Worm (Caenorhabditis elegans) whole organism, L1 larva: Measurements from ENCODE around the gene cal-1.

Experiments
- C04F5.9 ChIP-seq: sonication (generic microtip); optimal IDR thresholded peaks from 2 replicates; lab custom pipeline; 2016; ENCODE audit warnings: missing genetic modification characterization, missing compliant biosample characterization
- C16A3.4 ChIP-seq: fragments of 150-350 bp; optimal IDR thresholded peaks from 2 replicates; lab custom pipeline; 2014; ENCODE audit warnings: missing biosample characterization, missing genetic modification characterization
- C34B4.2 ChIP-seq: sonication (generic microtip); optimal IDR thresholded peaks from 2 replicates; lab custom pipeline; 2017; ENCODE audit warnings: mild to moderate bottlenecking, missing genetic modification characterization, missing compliant biosample characterization
- Y116A8C.19 ChIP-seq: sonication (generic microtip); optimal IDR thresholded peaks from 2 replicates; lab custom pipeline; 2016; ENCODE audit warnings: missing compliant biosample characterization, missing genetic modification characterization, borderline replicate concordance
- alr-1 ChIP-seq: fragments of 200-800 bp; sonication (Bioruptor generic); optimal IDR thresholded peaks from 2 replicates; lab custom pipeline; 2018; ENCODE audit warnings: borderline replicate concordance, mild to moderate bottlenecking, missing genetic modification characterization, missing compliant biosample characterization
- aly-2 ChIP-seq: fragments of 150-350 bp; optimal IDR thresholded peaks from 2 replicates; lab custom pipeline; 2014; ENCODE audit warnings: missing biosample characterization, missing genetic modification characterization
- ama-1 ChIP-seq: fragments of 150-350 bp; optimal IDR thresholded peaks from 2 replicates; lab custom pipeline; 2014
- blmp-1 ChIP-seq: fragments of 150-350 bp; optimal IDR thresholded peaks from 2 replicates; lab custom pipeline; 2014; ENCODE audit warnings: missing biosample characterization, missing genetic modification characterization
- ceh-63 ChIP-seq: fragments of 200-800 bp; sonication (Bioruptor generic); optimal IDR thresholded peaks from 2 replicates; lab custom pipeline; 2018; ENCODE audit warnings: mild to moderate bottlenecking, missing genetic modification characterization, missing compliant biosample characterization
- ceh-8 ChIP-seq: fragments of 200-800 bp; sonication (Bioruptor generic); optimal IDR thresholded peaks from 2 replicates; lab custom pipeline; 2018; ENCODE audit warnings: mild to moderate bottlenecking, missing genetic modification characterization, moderate library complexity, missing compliant biosample characterization
- ceh-88 ChIP-seq: fragments of 200-800 bp; sonication (Bioruptor generic); IDR thresholded peaks from 2 replicates; pipeline ENCODE4 v1.3.6; 2022; ENCODE audit warnings: missing genetic modification characterization, missing compliant biosample characterization
- dpl-1 ChIP-seq, 3 experiments: fragments of 150-350 bp in 2 of 3; sonication (generic microtip) in 1 of 3; optimal IDR thresholded peaks; 2 replicates each; lab custom pipeline; 2014 to 2017; ENCODE audit warnings: missing biosample characterization in 3 of 3, missing genetic modification characterization in 3 of 3, missing genetic modification reagents in 3 of 3
- dsc-1 ChIP-seq: sonication (generic microtip); optimal IDR thresholded peaks from 2 replicates; lab custom pipeline; 2016; ENCODE audit warnings: mild to moderate bottlenecking, missing genetic modification characterization, missing compliant biosample characterization
- efl-1 ChIP-seq, 4 experiments: fragments of 150-350 bp; optimal IDR thresholded peaks in 3 of 4; peaks in 1 of 4; 1 replicate in 1 of 4; 2 replicates in 3 of 4; lab custom pipeline; 2014; ENCODE audit warnings: missing biosample characterization in 2 of 4, missing genetic modification characterization in 2 of 4, missing genetic modification reagents in 2 of 4
- egl-13 ChIP-seq: sonication (generic microtip); optimal IDR thresholded peaks from 2 replicates; lab custom pipeline; 2016; ENCODE audit warnings: missing genotype, missing genetic modification reagents, missing genetic modification characterization, missing compliant biosample characterization
- elt-2 ChIP-seq: sonication (generic microtip); optimal IDR thresholded peaks from 2 replicates; lab custom pipeline; 2016; ENCODE audit warnings: missing genetic modification characterization, mild to moderate bottlenecking, inconsistent platforms, missing compliant biosample characterization, missing genetic modification reagents
- elt-3 ChIP-seq, 6 experiments: fragments of 150-350 bp in 1 of 6; sonication (generic microtip); optimal IDR thresholded peaks; 2 replicates each; lab custom pipeline; 2017 to 2018; ENCODE audit warnings: missing biosample characterization in 6 of 6, missing genetic modification characterization in 6 of 6, inconsistent platforms in 1 of 6
- fkh-4 ChIP-seq: sonication (generic microtip); optimal IDR thresholded peaks from 2 replicates; lab custom pipeline; 2016; ENCODE audit warnings: missing compliant biosample characterization, missing genetic modification characterization, borderline replicate concordance
- grh-1 ChIP-seq: fragments of 200-800 bp; sonication (Bioruptor generic); IDR thresholded peaks from 2 replicates; pipeline ENCODE4 v1.3.6; 2022; ENCODE audit warnings: missing genetic modification reagents, missing genetic modification characterization, missing compliant biosample characterization
- hlh-4 ChIP-seq: sonication (generic microtip); optimal IDR thresholded peaks from 2 replicates; lab custom pipeline; 2016; ENCODE audit warnings: mild to moderate bottlenecking, missing genetic modification characterization, missing compliant biosample characterization
- irx-1 ChIP-seq: sonication (generic microtip); optimal IDR thresholded peaks from 2 replicates; lab custom pipeline; 2016; ENCODE audit warnings: missing genetic modification characterization, missing compliant biosample characterization
- lin-14 ChIP-seq: fragments of 200-800 bp; sonication (Bioruptor generic); optimal IDR thresholded peaks from 2 replicates; lab custom pipeline; 2018; ENCODE audit warnings: mild to moderate bottlenecking, missing genetic modification characterization, moderate library complexity, missing compliant biosample characterization
- lsy-2 ChIP-seq, 2 experiments: fragments of 150-350 bp; optimal IDR thresholded peaks; 2 replicates each; lab custom pipeline; 2014; ENCODE audit warnings: missing biosample characterization in 2 of 2, missing genetic modification characterization in 2 of 2
- mep-1 ChIP-seq: fragments of 150-350 bp; optimal IDR thresholded peaks from 2 replicates; lab custom pipeline; 2014; ENCODE audit warnings: missing biosample characterization, missing genetic modification characterization
- nhr-12 ChIP-seq: sonication (generic microtip); optimal IDR thresholded peaks from 2 replicates; lab custom pipeline; 2017; ENCODE audit warnings: missing biosample characterization, missing genetic modification characterization
- nhr-19 ChIP-seq: fragments of 200-800 bp; sonication (Bioruptor generic); conservative IDR thresholded peaks from 2 replicates; pipeline ENCODE4 v1.3.6; 2022; ENCODE audit warnings: missing genetic modification characterization, missing compliant biosample characterization
- nhr-20 ChIP-seq: sonication (generic microtip); optimal IDR thresholded peaks from 2 replicates; lab custom pipeline; 2016; ENCODE audit warnings: mild to moderate bottlenecking, missing genetic modification characterization, missing compliant biosample characterization
- nhr-237 ChIP-seq: fragments of 150-350 bp; optimal IDR thresholded peaks from 2 replicates; lab custom pipeline; 2014; ENCODE audit warnings: missing biosample characterization, missing genetic modification characterization
- nhr-28 ChIP-seq: fragments of 150-350 bp; optimal IDR thresholded peaks from 2 replicates; lab custom pipeline; 2014; ENCODE audit warnings: missing biosample characterization, missing genetic modification characterization
- nhr-71 ChIP-seq: sonication (generic microtip); optimal IDR thresholded peaks from 2 replicates; lab custom pipeline; 2016; ENCODE audit warnings: mild to moderate bottlenecking, missing genetic modification characterization, moderate library complexity, missing compliant biosample characterization
- nhr-77 ChIP-seq: fragments of 150-350 bp; optimal IDR thresholded peaks from 2 replicates; lab custom pipeline; 2014; ENCODE audit warnings: missing biosample characterization, missing genetic modification characterization
- nhr-84 ChIP-seq: sonication (generic microtip); optimal IDR thresholded peaks from 2 replicates; lab custom pipeline; 2017; ENCODE audit warnings: missing biosample characterization, missing genetic modification characterization
- nhr-85 ChIP-seq: sonication (generic microtip); peaks from one replicate; lab custom pipeline; 2016; ENCODE audit warnings: missing genetic modification characterization, inconsistent platforms, missing compliant biosample characterization
- pax-3 ChIP-seq: fragments of 200-800 bp; sonication (Bioruptor generic); optimal IDR thresholded peaks from 2 replicates; lab custom pipeline; 2018; ENCODE audit warnings: mild to moderate bottlenecking, missing genetic modification characterization, moderate library complexity, missing compliant biosample characterization
- pqm-1 ChIP-seq: sonication (generic microtip); optimal IDR thresholded peaks from 3 replicates; lab custom pipeline; 2017; ENCODE audit warnings: missing biosample characterization, missing genetic modification characterization
- rnt-1 ChIP-seq: sonication (generic microtip); optimal IDR thresholded peaks from 2 replicates; lab custom pipeline; 2016; ENCODE audit warnings: mild to moderate bottlenecking, missing genetic modification characterization, moderate library complexity, missing compliant biosample characterization
- snpc-4 ChIP-seq: fragments of 150-350 bp; optimal IDR thresholded peaks from 2 replicates; lab custom pipeline; 2014; ENCODE audit warnings: missing biosample characterization, missing genetic modification characterization
- snu-23 ChIP-seq: sonication (generic microtip); optimal IDR thresholded peaks from 2 replicates; lab custom pipeline; 2016; ENCODE audit warnings: missing genetic modification characterization, missing compliant biosample characterization
- sup-37 ChIP-seq: fragments of 200-800 bp; sonication (Bioruptor generic); optimal IDR thresholded peaks from 2 replicates; lab custom pipeline; 2018; ENCODE audit warnings: mild to moderate bottlenecking, missing genetic modification characterization, missing compliant biosample characterization
- unc-130 ChIP-seq: fragments of 150-350 bp; optimal IDR thresholded peaks from 2 replicates; lab custom pipeline; 2017; ENCODE audit warnings: missing biosample characterization, missing genetic modification characterization, inconsistent platforms
- unc-30 ChIP-seq: sonication (generic microtip); optimal IDR thresholded peaks from 2 replicates; lab custom pipeline; 2017; ENCODE audit warnings: missing biosample characterization, missing genetic modification characterization
- unc-98 ChIP-seq: fragments of 200-800 bp; sonication (Bioruptor generic); IDR thresholded peaks from 2 replicates; pipeline ENCODE4 v1.3.6; 2022; ENCODE audit warnings: missing genetic modification characterization, missing compliant biosample characterization
- zip-4 ChIP-seq: fragments of 200-800 bp; sonication (Bioruptor generic); optimal IDR thresholded peaks from 2 replicates; lab custom pipeline; 2018; ENCODE audit warnings: mild to moderate bottlenecking, missing genetic modification characterization, moderate library complexity, missing compliant biosample characterization
- ztf-11 ChIP-seq, 2 experiments: sonication (generic microtip); optimal IDR thresholded peaks; 2 replicates each; lab custom pipeline; 2016 to 2017; ENCODE audit warnings: missing genetic modification characterization in 2 of 2, missing biosample characterization in 1 of 2, missing compliant biosample characterization in 1 of 2

Gene cal-1

DNA sequence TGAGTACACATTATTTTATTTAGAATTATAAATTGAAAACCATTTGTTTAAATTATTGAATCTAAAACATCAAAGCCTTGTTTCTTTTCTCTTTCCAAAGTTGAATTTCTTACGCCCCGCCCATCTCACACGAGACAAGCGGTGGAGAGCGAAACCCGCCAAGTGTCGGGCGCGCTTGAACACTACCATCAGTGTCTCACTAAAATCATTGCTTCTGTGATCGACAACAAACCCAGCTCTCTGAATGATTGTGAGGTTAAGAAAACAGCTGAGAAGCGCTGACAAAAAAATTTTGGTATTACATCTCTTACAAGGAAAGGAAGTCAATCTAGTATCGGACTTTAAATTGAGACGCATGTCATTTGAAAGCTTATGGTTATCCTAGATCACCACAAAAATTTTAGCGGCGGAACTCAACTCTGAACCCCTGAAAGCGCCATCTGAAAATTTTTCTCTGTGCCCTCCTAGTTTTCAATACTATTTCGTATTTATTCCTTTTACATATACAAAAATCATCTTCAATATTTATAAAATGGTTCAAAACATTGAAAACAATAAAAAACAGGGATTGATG is 25.9 kb downstream of the cal-1 start (continued):
- TF ChIP-seq fkh-4 (no peak), irx-1 (tag; lab: Kevin White, UChicago) (peak; percentile 76), ceh-63 (GFP tag; lab: Kevin White, UChicago) (no peak), unc-98 (GFP tag; lab: Robert Waterston, UW) (no peak), dpl-1 (GFP tag; optimal IDR thresholded peaks at IDR 0.05; lab: Kevin White, UChicago) (peak in 2 of 3 experiments; percentile 41 to 59), zip-4 (peak; percentile 74), elt-3 (tag; optimal IDR thresholded peaks at IDR 0.05; lab: Kevin White, UChicago) (peak in 1 of 6 experiments; percentile 46), ztf-11 (tag; optimal IDR thresholded peaks at IDR 0.05; lab: Kevin White, UChicago) (peak in 1 of 2 experiments; percentile 14), ama-1 (peak; percentile 80), lsy-2 (tag; optimal IDR thresholded peaks at IDR 0.05; lab: Kevin White, UChicago) (peak; percentile 6 to 67), ceh-8 (GFP tag; lab: Kevin White, UChicago) (peak; percentile 28), egl-13 (tag; lab: Kevin White, UChicago) (peak; percentile 41), nhr-28 (tag; lab: Kevin White, UChicago) (no peak), Y116A8C.19 (tag; lab: Kevin White, UChicago) (no peak), nhr-84 (tag; lab: Kevin White, UChicago) (no peak), C04F5.9 (tag; lab: Kevin White, UChicago) (peak; percentile 18), nhr-19 (GFP tag; lab: Robert Waterston, UW) (peak; percentile 93), C16A3.4 (tag; lab: Kevin White, UChicago) (peak; percentile 36), unc-130 (tag; lab: Kevin White, UChicago) (no peak), nhr-237 (tag; lab: Kevin White, UChicago) (no peak), pqm-1 (no peak), nhr-20 (peak; percentile 89), aly-2 (tag; lab: Kevin White, UChicago) (peak; percentile 16), C34B4.2 (tag; lab: Kevin White, UChicago) (no peak), blmp-1 (tag; lab: Kevin White, UChicago) (no peak), grh-1 (GFP tag; lab: Robert Waterston, UW) (peak; percentile 82), nhr-77 (peak; percentile 55), nhr-12 (tag; lab: Kevin White, UChicago) (no peak)

DNA sequence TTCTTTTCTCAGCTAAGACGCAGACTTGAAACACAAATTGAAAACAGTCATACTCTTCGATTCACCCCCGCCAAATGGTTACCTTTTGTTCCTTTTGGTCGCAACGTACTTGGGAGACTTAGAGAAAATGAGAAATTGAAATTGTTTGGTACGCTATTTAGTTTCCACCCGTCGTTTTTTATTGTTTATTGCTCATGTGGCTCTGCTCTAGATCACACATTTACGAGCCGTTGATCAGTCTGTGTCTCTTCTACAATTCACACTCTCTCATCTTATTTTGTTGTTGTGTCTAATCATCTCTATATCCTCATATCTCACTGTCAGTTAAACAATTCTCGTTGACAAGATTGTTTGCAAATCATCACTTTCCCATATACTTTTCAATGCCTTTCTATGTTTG is 29.0 kb downstream of the cal-1 start:
- peak; percentile 50 for TF ChIP-seq dsc-1 (tag; lab: Kevin White, UChicago)
- no peak for TF ChIP-seq ceh-8 (GFP tag; lab: Kevin White, UChicago)
- TF ChIP-seq fkh-4 = no peak
- no peak for TF ChIP-seq unc-30 (tag; lab: Kevin White, UChicago)
- TF ChIP-seq sup-37 (GFP tag; lab: Kevin White, UChicago) = no peak
- TF ChIP-seq snpc-4 (tag; lab: Kevin White, UChicago) = peak; percentile 64
- TF ChIP-seq pax-3 = no peak
- no peak for TF ChIP-seq elt-2 (tag; lab: Kevin White, UChicago)
- peak; percentile 15; the same call in 1 of the 2 replicates for TF ChIP-seq nhr-19 (GFP tag; lab: Robert Waterston, UW)
- no peak for TF ChIP-seq mep-1 (tag; lab: Kevin White, UChicago)
- TF ChIP-seq alr-1 (tag; lab: Kevin White, UChicago) = no peak
- peak; percentile 60 for TF ChIP-seq lin-14
- no peak for TF ChIP-seq ceh-88
- no peak for TF ChIP-seq hlh-4 (tag; lab: Kevin White, UChicago)
- TF ChIP-seq rnt-1 (tag; lab: Kevin White, UChicago) = peak; percentile 47
- no peak for TF ChIP-seq nhr-237 (tag; lab: Kevin White, UChicago)
- peak; percentile 16 for TF ChIP-seq snu-23
- peak in 1 of 2 experiments; percentile 41 for TF ChIP-seq lsy-2 (tag; optimal IDR thresholded peaks at IDR 0.05; lab: Kevin White, UChicago)
- no peak for TF ChIP-seq zip-4
- TF ChIP-seq irx-1 (tag; lab: Kevin White, UChicago) = no peak
- no peak for TF ChIP-seq nhr-85 (tag; lab: Kevin White, UChicago)
- no peak for TF ChIP-seq C04F5.9 (tag; lab: Kevin White, UChicago)
- TF ChIP-seq nhr-71 = peak; percentile 24
- peak; percentile 1 to 17 for TF ChIP-seq efl-1 (optimal IDR thresholded peaks at IDR 0.05; lab: Kevin White, UChicago)
- no peak for TF ChIP-seq efl-1 (GFP tag; optimal IDR thresholded peaks at IDR 0.05 in 1 of 2; lab: Kevin White, UChicago)
